Fruit fly (Drosophila melanogaster): ENCODE results near the gene CG14260.

DNA sequence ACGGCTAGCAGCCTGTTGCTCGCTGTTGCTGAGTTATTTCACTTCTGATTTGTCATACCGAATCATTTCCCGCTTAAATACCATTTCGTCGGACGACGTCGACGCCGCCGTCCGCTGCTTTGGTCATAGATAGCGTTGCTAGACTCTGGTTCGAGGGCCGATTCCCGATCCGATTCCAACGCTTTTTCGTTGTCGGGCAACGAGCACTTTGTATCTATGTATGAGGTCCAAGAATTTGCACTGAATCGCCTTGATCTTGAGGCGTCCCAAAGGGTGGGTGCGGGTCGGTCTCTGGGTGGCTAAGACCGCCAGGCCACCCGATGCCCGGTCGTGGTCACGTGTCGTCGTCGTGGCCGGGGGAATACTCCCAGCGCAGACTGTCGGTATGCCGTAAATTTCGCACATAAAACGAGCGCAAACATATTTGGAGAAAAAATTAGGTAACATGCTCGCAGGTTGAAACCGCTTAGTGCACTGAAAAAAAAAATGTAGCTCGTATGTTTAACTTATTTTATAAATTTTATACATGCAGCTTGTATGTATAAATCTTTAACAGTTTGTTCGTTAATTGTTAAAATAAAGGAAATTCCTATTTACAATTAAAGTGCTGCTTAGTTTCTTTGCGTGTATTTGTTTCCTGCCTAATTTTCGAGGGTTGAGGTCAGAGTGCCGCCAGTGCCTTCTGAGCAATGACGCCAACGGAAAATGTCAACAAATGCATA, 27.1 kb downstream of the CG14260 start, which contains the start of gene CG3348:
- TF ChIP-seq acj6 (GFP tag; optimal IDR thresholded peaks at IDR 0.05) (peak; percentile 29), Hr38 (GFP tag; optimal IDR thresholded peaks at IDR 0.05) (no peak), salr (GFP tag; optimal IDR thresholded peaks at IDR 0.05) (no peak), CG10669 (GFP tag; optimal IDR thresholded peaks at IDR 0.05) (peak; percentile 10), CG11902 (GFP tag; optimal IDR thresholded peaks at IDR 0.05) (no peak)
